Worm (Caenorhabditis elegans): ENCODE data around the gene srz-16.

ce11 chrV:20142285-20142684 is 44.2 kb downstream of the srz-16 start, which contains the start of gene Y113G7A.12:
- TF ChIP-seq flt-1 (GFP tag; IDR thresholded peaks at IDR 0.05) (no peak), ama-1 (optimal IDR thresholded peaks at IDR 0.05) (no peak), tbx-37 (GFP tag; conservative IDR thresholded peaks at IDR 0.05) (no peak), ets-7 (tag; optimal IDR thresholded peaks at IDR 0.05) (no peak), ceh-13 (GFP tag; optimal IDR thresholded peaks at IDR 0.05) (no peak), pes-1 (GFP tag; IDR thresholded peaks at IDR 0.05) (no peak), F13C5.2 (tag; optimal IDR thresholded peaks at IDR 0.05) (no peak)

Measured in whole organism, early embryonic.